Fruit fly (Drosophila melanogaster) whole organism, adult: ENCODE measurements around the gene Fancm.
A peak's percentile ranks its signal among the peaks of the same experiment; 100 is the strongest.

ENCODE experiments used
- CG11617 ChIP-seq: fragments of 200-800 bp; sonication (Bioruptor generic); optimal IDR thresholded peaks from 2 replicates; lab custom pipeline; 2017; ENCODE audit warnings: mild to moderate bottlenecking, missing biosample characterization, missing genetic modification reagents, missing genetic modification characterization
- CG12768 ChIP-seq: fragments of 200-800 bp; sonication (Bioruptor generic); optimal IDR thresholded peaks from 2 replicates; lab custom pipeline; 2017; ENCODE audit warnings: missing biosample characterization, missing genetic modification characterization, mild to moderate bottlenecking, moderate library complexity, missing genetic modification reagents
- CG14711 ChIP-seq: fragments of 200-800 bp; sonication (Bioruptor generic); optimal IDR thresholded peaks from 2 replicates; lab custom pipeline; 2018; ENCODE audit warnings: missing biosample characterization, mild to moderate bottlenecking, missing genetic modification characterization, moderate library complexity
- CG1620 ChIP-seq: fragments of 200-800 bp; sonication (Bioruptor generic); optimal IDR thresholded peaks from 2 replicates; lab custom pipeline; 2016; ENCODE audit warnings: missing biosample characterization, missing genetic modification characterization
- CG33017 ChIP-seq: fragments of 200-800 bp; sonication (Bioruptor generic); optimal IDR thresholded peaks from 2 replicates; lab custom pipeline; 2018; ENCODE audit warnings: missing biosample characterization, mild to moderate bottlenecking, missing genetic modification characterization, moderate library complexity
- CG5204 ChIP-seq: fragments of 200-800 bp; sonication (Bioruptor generic); optimal IDR thresholded peaks from 2 replicates; lab custom pipeline; 2016; ENCODE audit warnings: missing biosample characterization, missing genetic modification characterization
- CG7045 ChIP-seq: fragments of 200-800 bp; sonication (Bioruptor generic); optimal IDR thresholded peaks from 2 replicates; lab custom pipeline; 2017; ENCODE audit warnings: missing biosample characterization, mild to moderate bottlenecking, missing genetic modification characterization
- CG7101 ChIP-seq: fragments of 200-800 bp; sonication (Bioruptor generic); optimal IDR thresholded peaks from 2 replicates; lab custom pipeline; 2018; ENCODE audit warnings: missing biosample characterization, mild to moderate bottlenecking, missing genetic modification characterization, moderate library complexity
- Clk ChIP-seq: fragments of 200-800 bp; sonication (Bioruptor generic); optimal IDR thresholded peaks from 2 replicates; lab custom pipeline; 2017; ENCODE audit warnings: missing biosample characterization, missing genetic modification characterization
- Crg-1 ChIP-seq: fragments of 200-800 bp; sonication (Bioruptor generic); optimal IDR thresholded peaks from 2 replicates; lab custom pipeline; 2016; ENCODE audit warnings: missing biosample characterization, missing genetic modification characterization
- Hr96 ChIP-seq: fragments of 200-800 bp; sonication (Bioruptor generic); optimal IDR thresholded peaks from 2 replicates; lab custom pipeline; 2016; ENCODE audit warnings: missing biosample characterization, missing genetic modification characterization
- Mnt ChIP-seq: fragments of 200-800 bp; sonication (Bioruptor generic); optimal IDR thresholded peaks from 2 replicates; lab custom pipeline; 2016; ENCODE audit warnings: missing biosample characterization, mild to moderate bottlenecking, missing genetic modification characterization
- bab1 ChIP-seq: fragments of 200-800 bp; sonication (Bioruptor generic); optimal IDR thresholded peaks from 3 replicates; lab custom pipeline; 2019; ENCODE audit warnings: missing biosample characterization, mild to moderate bottlenecking, missing genetic modification characterization, moderate library complexity
- cic ChIP-seq: fragments of 200-800 bp; sonication (Bioruptor generic); optimal IDR thresholded peaks from 2 replicates; lab custom pipeline; 2017; ENCODE audit warnings: missing biosample characterization, mild to moderate bottlenecking, missing genetic modification characterization, moderate library complexity
- cnc ChIP-seq, 2 experiments: fragments of >200 bp; optimal IDR thresholded peaks; 2 replicates each; lab custom pipeline; 2017
- kay ChIP-seq: fragments of 200-800 bp; sonication (Bioruptor generic); peaks from one replicate; lab custom pipeline; 2016; ENCODE audit warnings: missing biosample characterization, missing genetic modification characterization, borderline replicate concordance
- ovo ChIP-seq: fragments of 200-800 bp; sonication (Bioruptor generic); optimal IDR thresholded peaks from 2 replicates; lab custom pipeline; 2016; ENCODE audit warnings: missing biosample characterization, missing genetic modification characterization
- pad ChIP-seq: fragments of 200-800 bp; sonication (Bioruptor generic); optimal IDR thresholded peaks from 3 replicates; lab custom pipeline; 2017; ENCODE audit warnings: missing biosample characterization, missing genetic modification characterization, mild to moderate bottlenecking, moderate library complexity, missing genetic modification reagents
- tj ChIP-seq: fragments of 200-800 bp; sonication (Bioruptor generic); optimal IDR thresholded peaks from 3 replicates; lab custom pipeline; 2017; ENCODE audit warnings: missing biosample characterization, mild to moderate bottlenecking, missing genetic modification characterization, moderate library complexity
- toe ChIP-seq: fragments of 200-800 bp; sonication (Bioruptor generic); optimal IDR thresholded peaks from 2 replicates; lab custom pipeline; 2016; ENCODE audit warnings: missing biosample characterization, missing genetic modification characterization

The Fancm gene

DNA sequence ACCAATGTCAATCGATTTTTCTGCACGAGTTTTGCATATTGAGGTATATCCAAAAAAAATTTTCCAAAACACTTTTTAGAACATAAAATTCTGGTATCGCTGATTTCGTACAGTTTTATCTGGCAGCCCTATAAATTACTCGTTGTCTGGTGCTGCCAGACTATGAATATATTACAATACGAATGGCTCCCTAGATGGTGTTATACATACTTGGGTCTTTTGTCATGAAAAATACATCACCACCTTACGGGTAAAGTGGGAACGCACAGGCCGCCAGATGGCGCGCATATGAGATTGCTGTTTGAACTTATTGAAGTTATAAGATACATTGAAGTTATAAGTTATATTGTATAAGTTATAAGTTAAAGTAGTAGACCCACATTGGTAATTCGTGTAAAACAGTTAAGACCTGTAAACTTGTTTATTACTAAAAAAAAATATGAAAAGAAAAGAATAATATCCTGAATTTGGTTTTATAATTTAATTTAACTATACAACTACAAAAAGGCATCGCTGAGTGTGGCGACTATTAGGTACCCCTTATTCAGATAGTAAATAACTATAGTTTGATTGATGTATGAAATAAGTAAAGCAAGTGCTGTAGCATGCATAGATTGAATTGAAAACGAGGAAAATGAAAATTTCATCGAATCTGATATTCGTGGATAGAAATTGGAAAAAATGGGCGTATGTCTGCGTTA, 5.7 kb downstream of the Fancm start:
- no peak for TF ChIP-seq bab1 (GFP tag; lab: Kevin White, UChicago)
- TF ChIP-seq CG12768 = no peak
- TF ChIP-seq Hr96 (GFP tag; lab: Kevin White, UChicago) = peak; percentile 42
- TF ChIP-seq toe (GFP tag; lab: Kevin White, UChicago) = peak; percentile 31
- no peak for TF ChIP-seq cic (GFP tag; lab: Kevin White, UChicago)
- peak; percentile 2 for TF ChIP-seq CG1620
- TF ChIP-seq CG5204 (GFP tag; lab: Kevin White, UChicago) = peak; percentile 17
- peak; percentile 20 for TF ChIP-seq pad (GFP tag; lab: Kevin White, UChicago)
- TF ChIP-seq CG7101 (tag; lab: Kevin White, UChicago) = peak; percentile 13
- TF ChIP-seq Mnt (GFP tag; lab: Kevin White, UChicago) = no peak
- peak; percentile 51 for TF ChIP-seq CG14711

DNA sequence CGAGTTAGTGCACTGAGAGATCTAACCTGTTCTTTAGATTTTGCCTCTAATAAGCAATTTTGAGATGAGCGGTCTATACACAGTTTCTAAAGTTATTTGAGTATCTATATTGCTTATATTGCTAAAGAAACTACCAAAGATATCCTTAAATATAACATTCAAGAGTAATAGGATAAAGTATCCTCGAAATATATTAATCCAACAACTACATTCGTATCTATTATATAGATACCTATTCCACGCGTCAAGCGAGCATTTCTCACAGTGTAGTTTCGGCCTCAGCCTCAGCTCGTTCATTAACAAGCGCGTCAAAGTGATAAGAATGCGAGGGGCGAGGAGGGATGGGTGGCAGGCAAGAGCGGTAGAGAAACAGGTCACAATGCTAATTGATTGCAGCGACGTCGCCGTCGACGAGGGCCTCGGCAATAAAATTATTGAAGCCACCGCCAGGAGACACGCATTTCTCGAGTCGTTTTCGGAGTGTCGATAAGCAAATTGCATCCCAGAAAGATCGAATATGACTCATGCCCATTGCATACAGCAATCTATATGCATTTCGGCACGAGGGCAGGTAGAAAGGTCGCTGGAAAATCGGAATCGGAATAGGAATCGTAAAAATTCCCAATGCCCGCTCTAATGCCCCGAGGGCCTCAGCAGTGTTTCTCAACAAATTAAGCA, 11.6 kb downstream of the Fancm start:
- TF ChIP-seq CG33017 (peak; percentile 33), bab1 (GFP tag; lab: Kevin White, UChicago) (no peak), cic (GFP tag; lab: Kevin White, UChicago) (no peak), CG5204 (GFP tag; lab: Kevin White, UChicago) (no peak), tj (GFP tag; lab: Kevin White, UChicago) (peak; percentile 9), ovo (GFP tag; lab: Kevin White, UChicago) (no peak), Crg-1 (GFP tag; lab: Kevin White, UChicago) (no peak), toe (GFP tag; lab: Kevin White, UChicago) (peak; percentile 42), CG1620 (no peak), CG12768 (peak; percentile 31), Clk (GFP tag; lab: Kevin White, UChicago) (no peak), kay (GFP tag; lab: Kevin White, UChicago) (peak; percentile 68), Mnt (GFP tag; lab: Kevin White, UChicago) (no peak), pad (GFP tag; lab: Kevin White, UChicago) (peak; percentile 1), CG7101 (tag; lab: Kevin White, UChicago) (peak; percentile 39), cnc (optimal IDR thresholded peaks at IDR 0.05; lab: Kevin White, UChicago) (no peak), Hr96 (GFP tag; lab: Kevin White, UChicago) (peak; percentile 51), CG7045 (GFP tag; lab: Kevin White, UChicago) (peak; percentile 8), CG14711 (no peak), CG11617 (GFP tag; lab: Kevin White, UChicago) (peak; percentile 15)

DNA sequence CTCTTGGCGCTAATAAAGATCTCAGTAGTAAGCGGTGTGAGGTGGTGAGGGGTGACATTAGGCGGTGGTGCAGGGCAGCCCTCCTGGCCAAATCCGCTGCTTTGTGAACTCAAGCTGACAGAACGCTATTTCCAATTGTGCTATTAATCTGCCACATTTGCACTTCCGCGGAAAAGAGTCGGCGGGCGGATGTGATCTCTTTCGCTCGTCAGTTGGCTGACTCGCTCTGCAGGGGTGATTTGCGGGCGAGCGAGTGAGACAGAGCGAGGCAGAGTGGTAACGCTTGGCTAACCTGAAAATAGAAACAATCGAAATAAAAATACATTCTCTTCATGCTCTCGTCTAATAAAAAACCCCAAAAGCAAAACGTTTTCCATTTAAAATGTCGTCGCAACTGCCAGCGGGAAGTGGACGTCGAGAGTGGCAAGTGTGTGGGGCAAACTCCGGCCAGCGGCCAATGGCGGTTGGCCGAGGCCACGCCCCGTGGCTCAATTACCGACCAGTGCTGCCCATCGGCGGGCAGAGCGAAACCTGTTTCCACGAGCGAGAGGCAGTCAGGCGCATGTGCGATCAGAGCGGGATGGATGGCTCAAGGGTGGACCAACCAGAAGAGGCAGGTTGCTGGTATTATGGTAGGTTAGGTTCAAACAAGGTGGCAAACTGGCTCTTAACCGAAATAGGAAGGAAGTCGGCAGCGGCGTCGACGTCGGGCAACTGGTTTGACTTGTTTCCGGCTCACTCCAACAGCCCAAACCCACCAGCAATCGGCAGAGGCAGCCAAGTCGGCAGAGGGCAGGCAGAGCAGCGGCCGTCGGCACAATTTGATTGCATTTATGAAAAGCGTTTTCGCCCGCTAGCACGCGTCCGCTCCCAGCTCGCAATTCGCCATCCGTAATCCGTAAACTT, 17.3 kb downstream of the Fancm start, which contains the start of gene C15:
Gene C15, plus strand, starts transcription at position 856 of the 906 bp plus-strand sequence.
- TF ChIP-seq CG5204 (GFP tag; lab: Kevin White, UChicago) (no peak), CG11617 (GFP tag; lab: Kevin White, UChicago) (no peak), CG7045 (GFP tag; lab: Kevin White, UChicago) (no peak), CG33017 (no peak), CG7101 (tag; lab: Kevin White, UChicago) (no peak), Clk (GFP tag; lab: Kevin White, UChicago) (no peak), pad (GFP tag; lab: Kevin White, UChicago) (peak; percentile 23), kay (GFP tag; lab: Kevin White, UChicago) (no peak), CG1620 (no peak), CG14711 (no peak), CG12768 (no peak), toe (GFP tag; lab: Kevin White, UChicago) (peak; percentile 4), cnc (optimal IDR thresholded peaks at IDR 0.05; lab: Kevin White, UChicago) (no peak), Crg-1 (GFP tag; lab: Kevin White, UChicago) (no peak), Hr96 (GFP tag; lab: Kevin White, UChicago) (no peak), Mnt (GFP tag; lab: Kevin White, UChicago) (peak; percentile 24), bab1 (GFP tag; lab: Kevin White, UChicago) (no peak)

DNA sequence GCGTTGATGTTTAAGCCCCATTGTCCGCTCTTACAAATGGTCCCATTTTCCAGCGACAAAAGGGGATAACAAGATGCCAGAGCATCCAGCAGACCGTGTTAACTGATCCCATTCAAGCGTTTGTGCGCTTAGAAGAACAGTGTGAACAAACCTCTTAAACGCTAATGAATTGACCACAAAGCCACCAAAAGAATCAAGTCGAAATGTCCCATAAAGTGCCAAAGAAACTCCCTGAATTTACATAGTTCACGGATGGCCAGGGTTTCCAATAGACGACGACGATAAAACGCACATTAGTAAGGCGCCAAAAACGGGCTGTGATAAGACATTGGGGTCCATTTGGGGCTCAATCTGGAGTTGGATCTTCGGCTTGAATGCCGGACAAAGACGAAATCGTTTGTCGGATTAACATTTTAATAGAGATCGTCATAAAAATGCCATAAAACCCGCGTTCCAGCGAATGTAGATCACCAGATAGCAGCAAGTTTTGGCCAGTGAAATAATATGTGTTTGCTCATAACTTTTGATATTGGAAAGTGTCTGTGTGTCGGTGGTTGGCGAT, 19.2 kb downstream of the Fancm start:
- no peak for TF ChIP-seq CG5204 (GFP tag; lab: Kevin White, UChicago)
- TF ChIP-seq CG11617 (GFP tag; lab: Kevin White, UChicago) = no peak
- no peak for TF ChIP-seq kay (GFP tag; lab: Kevin White, UChicago)
- no peak for TF ChIP-seq Crg-1 (GFP tag; lab: Kevin White, UChicago)
- no peak for TF ChIP-seq pad (GFP tag; lab: Kevin White, UChicago)
- TF ChIP-seq cic (GFP tag; lab: Kevin White, UChicago) = no peak
- TF ChIP-seq Clk (GFP tag; lab: Kevin White, UChicago) = no peak
- TF ChIP-seq CG12768 = no peak
- TF ChIP-seq CG1620 = no peak
- no peak for TF ChIP-seq CG7101 (tag; lab: Kevin White, UChicago)
- no peak for TF ChIP-seq Mnt (GFP tag; lab: Kevin White, UChicago)
- TF ChIP-seq CG33017 = no peak
- TF ChIP-seq cnc (optimal IDR thresholded peaks at IDR 0.05; lab: Kevin White, UChicago) = no peak
- no peak for TF ChIP-seq bab1 (GFP tag; lab: Kevin White, UChicago)
- TF ChIP-seq ovo (GFP tag; lab: Kevin White, UChicago) = no peak
- no peak for TF ChIP-seq CG7045 (GFP tag; lab: Kevin White, UChicago)
- TF ChIP-seq CG14711 = no peak
- TF ChIP-seq Hr96 (GFP tag; lab: Kevin White, UChicago) = no peak
- no peak for TF ChIP-seq toe (GFP tag; lab: Kevin White, UChicago)
